Worm (Caenorhabditis elegans) whole organism, late embryonic: ENCODE results near the gene mrps-5.

Experiments
- C38D4.7 ChIP-seq: fragments of 200-800 bp; sonication (Bioruptor generic); optimal IDR thresholded peaks from 2 replicates; lab custom pipeline; 2018; ENCODE audit warnings: mild to moderate bottlenecking, missing genetic modification characterization, moderate library complexity, missing compliant biosample characterization
- F13H6.1 ChIP-seq: sonication (generic microtip); optimal IDR thresholded peaks from 2 replicates; lab custom pipeline; 2016; ENCODE audit warnings: missing genetic modification characterization, missing compliant biosample characterization
- K09A11.1 ChIP-seq: sonication (generic microtip); optimal IDR thresholded peaks from 2 replicates; lab custom pipeline; 2017; ENCODE audit warnings: antibody characterized with exemption, mild to moderate bottlenecking, missing genetic modification characterization, missing compliant biosample characterization; ENCODE audit not compliant: insufficient read depth
- T23F11.4 ChIP-seq: fragments of 200-800 bp; sonication (Bioruptor generic); optimal IDR thresholded peaks from 2 replicates; lab custom pipeline; 2018; ENCODE audit warnings: mild to moderate bottlenecking, missing genetic modification characterization, missing compliant biosample characterization
- Y22D7AL.16 ChIP-seq: sonication (generic microtip); optimal IDR thresholded peaks from 2 replicates; lab custom pipeline; 2016; ENCODE audit warnings: missing genetic modification characterization, missing compliant biosample characterization
- ahr-1 ChIP-seq: sonication (generic microtip); optimal IDR thresholded peaks from 2 replicates; lab custom pipeline; 2016; ENCODE audit warnings: missing genetic modification characterization, missing compliant biosample characterization
- ama-1 ChIP-seq: fragments of 150-350 bp; optimal IDR thresholded peaks from 2 replicates; lab custom pipeline; 2014
- ceh-14 ChIP-seq: sonication (generic microtip); optimal IDR thresholded peaks from 2 replicates; lab custom pipeline; 2016; ENCODE audit warnings: missing genotype, missing genetic modification characterization, missing compliant biosample characterization
- ceh-22 ChIP-seq: sonication (generic microtip); optimal IDR thresholded peaks from 2 replicates; lab custom pipeline; 2017; ENCODE audit warnings: missing biosample characterization, missing genetic modification characterization
- ceh-24 ChIP-seq: sonication (generic microtip); optimal IDR thresholded peaks from 2 replicates; lab custom pipeline; 2016; ENCODE audit warnings: mild to moderate bottlenecking, missing genetic modification characterization, missing compliant biosample characterization
- ceh-30 ChIP-seq: fragments of 150-350 bp; optimal IDR thresholded peaks from 2 replicates; lab custom pipeline; 2014; ENCODE audit warnings: missing biosample characterization, missing genetic modification characterization
- ceh-31 ChIP-seq: sonication (generic microtip); optimal IDR thresholded peaks from 2 replicates; lab custom pipeline; 2016; ENCODE audit warnings: missing genetic modification characterization, missing compliant biosample characterization
- ceh-34 ChIP-seq: sonication (generic microtip); optimal IDR thresholded peaks from 2 replicates; lab custom pipeline; 2016; ENCODE audit warnings: mild to moderate bottlenecking, missing genetic modification characterization, missing compliant biosample characterization
- ceh-45 ChIP-seq: fragments of 200-800 bp; sonication (Bioruptor generic); IDR thresholded peaks from 2 replicates; pipeline ENCODE4 v1.3.6; 2022; ENCODE audit warnings: missing genetic modification reagents, missing genetic modification characterization, missing compliant biosample characterization
- ceh-48 ChIP-seq: sonication (generic microtip); optimal IDR thresholded peaks from 2 replicates; lab custom pipeline; 2016; ENCODE audit warnings: missing genetic modification characterization, inconsistent platforms, missing compliant biosample characterization
- ceh-6 ChIP-seq: fragments of 200-800 bp; sonication (Bioruptor generic); optimal IDR thresholded peaks from 2 replicates; lab custom pipeline; 2018; ENCODE audit warnings: mild to moderate bottlenecking, missing genetic modification characterization, missing compliant biosample characterization
- ceh-9 ChIP-seq: sonication (generic microtip); optimal IDR thresholded peaks from 2 replicates; lab custom pipeline; 2016; ENCODE audit warnings: mild to moderate bottlenecking, missing genetic modification characterization, inconsistent platforms, missing compliant biosample characterization
- che-1 ChIP-seq: sonication (generic microtip); optimal IDR thresholded peaks from 2 replicates; lab custom pipeline; 2016; ENCODE audit warnings: mild to moderate bottlenecking, missing genetic modification characterization, missing compliant biosample characterization
- dmd-4 ChIP-seq: sonication (generic microtip); optimal IDR thresholded peaks from 2 replicates; lab custom pipeline; 2016; ENCODE audit warnings: borderline replicate concordance, missing genetic modification characterization, missing compliant biosample characterization
- dve-1 ChIP-seq: sonication (generic microtip); optimal IDR thresholded peaks from 2 replicates; lab custom pipeline; 2017; ENCODE audit warnings: antibody characterized with exemption, mild to moderate bottlenecking, missing genetic modification characterization, missing compliant biosample characterization
- elt-2 ChIP-seq: sonication (generic microtip); optimal IDR thresholded peaks from 2 replicates; lab custom pipeline; 2016; ENCODE audit warnings: missing genetic modification reagents, missing genetic modification characterization, missing compliant biosample characterization
- elt-4 ChIP-seq: sonication (generic microtip); optimal IDR thresholded peaks from 2 replicates; lab custom pipeline; 2016; ENCODE audit warnings: missing genetic modification characterization, missing compliant biosample characterization
- ets-4 ChIP-seq: sonication (generic microtip); optimal IDR thresholded peaks from 2 replicates; lab custom pipeline; 2016; ENCODE audit warnings: missing genetic modification characterization, missing compliant biosample characterization
- eyg-1 ChIP-seq: sonication (generic microtip); optimal IDR thresholded peaks from 2 replicates; lab custom pipeline; 2016; ENCODE audit warnings: missing genotype, missing genetic modification characterization, missing compliant biosample characterization
- fkh-10 ChIP-seq: fragments of 150-350 bp; optimal IDR thresholded peaks from 2 replicates; lab custom pipeline; 2014; ENCODE audit warnings: missing biosample characterization, missing genetic modification reagents, missing genetic modification characterization
- fkh-6 ChIP-seq: sonication (generic microtip); optimal IDR thresholded peaks from 2 replicates; lab custom pipeline; 2016; ENCODE audit warnings: missing genetic modification characterization, missing compliant biosample characterization
- gmeb-2 ChIP-seq: sonication (generic microtip); optimal IDR thresholded peaks from 2 replicates; lab custom pipeline; 2016; ENCODE audit warnings: missing genetic modification characterization, inconsistent platforms, missing compliant biosample characterization
- hlh-15 ChIP-seq: sonication (generic microtip); optimal IDR thresholded peaks from 2 replicates; lab custom pipeline; 2016; ENCODE audit warnings: missing genetic modification characterization, missing compliant biosample characterization
- hlh-6 ChIP-seq: sonication (generic microtip); optimal IDR thresholded peaks from 2 replicates; lab custom pipeline; 2016; ENCODE audit warnings: missing genotype, missing genetic modification characterization, missing compliant biosample characterization
- lim-6 ChIP-seq: sonication (generic microtip); optimal IDR thresholded peaks from 2 replicates; lab custom pipeline; 2016; ENCODE audit warnings: missing genetic modification characterization, missing compliant biosample characterization
- lin-11 ChIP-seq: fragments of 200-800 bp; sonication (Bioruptor generic); optimal IDR thresholded peaks from 2 replicates; lab custom pipeline; 2018; ENCODE audit warnings: mild to moderate bottlenecking, missing genetic modification characterization, missing compliant biosample characterization
- madf-2 ChIP-seq: sonication (generic microtip); optimal IDR thresholded peaks from 2 replicates; lab custom pipeline; 2017; ENCODE audit warnings: missing genetic modification characterization, missing compliant biosample characterization
- nfya-1 ChIP-seq: sonication (generic microtip); optimal IDR thresholded peaks from 2 replicates; lab custom pipeline; 2017; ENCODE audit warnings: missing genetic modification characterization, mild to moderate bottlenecking, missing compliant biosample characterization, antibody characterized with exemption, moderate library complexity
- nhr-11 ChIP-seq: fragments of 150-350 bp; optimal IDR thresholded peaks from 2 replicates; lab custom pipeline; 2014; ENCODE audit warnings: missing biosample characterization, missing genetic modification characterization
- npax-4 ChIP-seq: sonication (generic microtip); optimal IDR thresholded peaks from 2 replicates; lab custom pipeline; 2016; ENCODE audit warnings: missing genetic modification characterization, missing compliant biosample characterization
- odd-2 ChIP-seq: sonication (generic microtip); optimal IDR thresholded peaks from 2 replicates; lab custom pipeline; 2017; ENCODE audit warnings: antibody characterized with exemption, mild to moderate bottlenecking, missing genetic modification characterization, missing compliant biosample characterization
- pag-3 ChIP-seq: sonication (generic microtip); optimal IDR thresholded peaks from 2 replicates; lab custom pipeline; 2016; ENCODE audit warnings: missing compliant biosample characterization, missing genetic modification characterization, borderline replicate concordance
- pat-9 ChIP-seq: fragments of 200-800 bp; sonication (Bioruptor generic); optimal IDR thresholded peaks from 2 replicates; lab custom pipeline; 2018; ENCODE audit warnings: mild to moderate bottlenecking, missing genetic modification characterization, moderate library complexity, missing compliant biosample characterization
- pax-1 ChIP-seq: fragments of 150-350 bp; optimal IDR thresholded peaks from 2 replicates; lab custom pipeline; 2014; ENCODE audit warnings: missing biosample characterization, missing genetic modification characterization
- pha-2 ChIP-seq: sonication (generic microtip); optimal IDR thresholded peaks from 2 replicates; lab custom pipeline; 2017; ENCODE audit warnings: mild to moderate bottlenecking, missing genetic modification characterization, missing compliant biosample characterization
- pqm-1 ChIP-seq: sonication (generic microtip); optimal IDR thresholded peaks from 2 replicates; lab custom pipeline; 2016; ENCODE audit warnings: missing genetic modification characterization, missing compliant biosample characterization
- pros-1 ChIP-seq: fragments of 150-350 bp; optimal IDR thresholded peaks from 2 replicates; lab custom pipeline; 2014; ENCODE audit warnings: missing biosample characterization, missing genetic modification reagents, missing genetic modification characterization
- ref-2 ChIP-seq: sonication (generic microtip); optimal IDR thresholded peaks from 2 replicates; lab custom pipeline; 2016; ENCODE audit warnings: missing genetic modification characterization, missing compliant biosample characterization
- sdc-2 ChIP-seq: sonication (generic microtip); optimal IDR thresholded peaks from 2 replicates; lab custom pipeline; 2016; ENCODE audit warnings: missing genotype, missing genetic modification characterization, missing compliant biosample characterization
- sox-2 ChIP-seq: fragments of 200-800 bp; sonication (Bioruptor generic); IDR thresholded peaks from 2 replicates; pipeline ENCODE4 v1.3.6; 2022; ENCODE audit warnings: missing genetic modification reagents, missing genetic modification characterization, missing compliant biosample characterization
- sox-4 ChIP-seq: sonication (generic microtip); optimal IDR thresholded peaks from 2 replicates; lab custom pipeline; 2017; ENCODE audit warnings: mild to moderate bottlenecking, missing genetic modification characterization, inconsistent platforms, missing compliant biosample characterization
- unc-3 ChIP-seq, 2 experiments: fragments of 200-800 bp in 1 of 2; sonication (Bioruptor generic) in 1 of 2; sonication (generic microtip) in 1 of 2; conservative IDR thresholded peaks in 1 of 2; optimal IDR thresholded peaks in 1 of 2; 2 replicates each; pipeline versions ENCODE4 v1.3.6 to Lab custom; 2016 to 2022; ENCODE audit warnings: missing compliant biosample characterization in 2 of 2, missing genetic modification characterization in 2 of 2, missing genetic modification reagents in 1 of 2
- unc-42 ChIP-seq: sonication (generic microtip); optimal IDR thresholded peaks from 2 replicates; lab custom pipeline; 2016; ENCODE audit warnings: missing genotype, missing genetic modification characterization, missing compliant biosample characterization
- unc-86 ChIP-seq: sonication (generic microtip); optimal IDR thresholded peaks from 2 replicates; lab custom pipeline; 2016; ENCODE audit warnings: missing genetic modification characterization, missing compliant biosample characterization
- zip-5 ChIP-seq: sonication (generic microtip); optimal IDR thresholded peaks from 2 replicates; lab custom pipeline; 2016; ENCODE audit warnings: missing genetic modification characterization, missing compliant biosample characterization
- ztf-16 ChIP-seq: sonication (generic microtip); optimal IDR thresholded peaks from 2 replicates; lab custom pipeline; 2017; ENCODE audit warnings: missing genetic modification characterization, missing compliant biosample characterization

Gene mrps-5

ce11 chrV:12596196-12596595 is 32.9 kb downstream of the mrps-5 start, which contains the start of gene mma-1:
mma-1 (minus strand) TSS chrV:12596296.
- TF ChIP-seq sox-2 (GFP tag; lab: Robert Waterston, UW): no peak
- no peak for TF ChIP-seq ceh-30 (tag; lab: Kevin White, UChicago)
- TF ChIP-seq hlh-15 (tag; lab: Kevin White, UChicago): no peak
- TF ChIP-seq madf-2: no peak

ce11 chrV:12596795-12597194 is 33.5 kb downstream of the mrps-5 start:
- TF ChIP-seq pax-1 (tag; lab: Kevin White, UChicago) (no peak), pha-2 (tag; lab: Kevin White, UChicago) (peak; percentile 72), unc-42 (tag; lab: Kevin White, UChicago) (no peak), F13H6.1 (tag; lab: Kevin White, UChicago) (peak; percentile 29), pros-1 (tag; lab: Kevin White, UChicago) (peak; percentile 48), che-1 (tag; lab: Kevin White, UChicago) (peak; percentile 66), K09A11.1 (no peak), unc-86 (peak; percentile 37), hlh-6 (tag; lab: Kevin White, UChicago) (peak; percentile 82), madf-2 (peak; percentile 24), ceh-45 (GFP tag; lab: Robert Waterston, UW) (no peak), npax-4 (peak; percentile 23), ets-4 (tag; lab: Kevin White, UChicago) (no peak), ceh-9 (tag; lab: Kevin White, UChicago) (no peak), pqm-1 (tag; lab: Kevin White, UChicago) (no peak), fkh-10 (GFP tag; lab: Kevin White, UChicago) (no peak), ceh-6 (GFP tag; lab: Kevin White, UChicago) (peak; percentile 63), dmd-4 (tag; lab: Kevin White, UChicago) (no peak), odd-2 (tag; lab: Kevin White, UChicago) (peak; percentile 37), ahr-1 (tag; lab: Kevin White, UChicago) (no peak), ceh-14 (tag; lab: Kevin White, UChicago) (peak; percentile 68), elt-2 (tag; lab: Kevin White, UChicago) (peak; percentile 89), pag-3 (no peak), ceh-22 (tag; lab: Kevin White, UChicago) (no peak), eyg-1 (tag; lab: Kevin White, UChicago) (peak; percentile 60), ceh-24 (tag; lab: Kevin White, UChicago) (no peak), ceh-48 (peak; percentile 66), ceh-34 (tag; lab: Kevin White, UChicago) (peak; percentile 78), ref-2 (peak; percentile 70), sox-4 (peak; percentile 64), elt-4 (tag; lab: Kevin White, UChicago) (no peak), ceh-31 (tag; lab: Kevin White, UChicago) (peak; percentile 54), lim-6 (tag; lab: Kevin White, UChicago) (no peak), fkh-6 (tag; lab: Kevin White, UChicago) (peak; percentile 53), zip-5 (tag; lab: Kevin White, UChicago) (peak; percentile 48), unc-3 (GFP tag; conservative IDR thresholded peaks at IDR 0.05; lab: Robert Waterston, UW) (peak; percentile 38; the same call in 1 of the 2 replicates), unc-3 (tag; optimal IDR thresholded peaks at IDR 0.05; lab: Kevin White, UChicago) (peak; percentile 2), sdc-2 (tag; lab: Kevin White, UChicago) (peak; percentile 28), pat-9 (tag; lab: Kevin White, UChicago) (peak; percentile 42), ztf-16 (peak; percentile 65), nfya-1 (tag; lab: Kevin White, UChicago) (peak; percentile 49), nhr-11 (tag; lab: Kevin White, UChicago) (no peak), T23F11.4 (GFP tag; lab: Kevin White, UChicago) (no peak), ama-1 (lab: Kevin White, UChicago) (no peak), dve-1 (peak; percentile 52), lin-11 (tag; lab: Kevin White, UChicago) (peak; percentile 54), Y22D7AL.16 (peak; percentile 40), gmeb-2 (peak; percentile 64), C38D4.7 (GFP tag; lab: Kevin White, UChicago) (peak; percentile 35)
